Fruit fly (Drosophila melanogaster) whole organism, embryonic: Measurements from ENCODE around the gene CG42538.

Experiments used
- CG10366 ChIP-seq: fragments of 200-800 bp; sonication (Bioruptor generic); IDR thresholded peaks from 2 replicates; pipeline ENCODE4 v1.3.6; 2022; ENCODE audit warnings: missing biosample characterization, missing genetic modification characterization
- CG10431 ChIP-seq: fragments of 200-800 bp; sonication (Bioruptor generic); optimal IDR thresholded peaks from 3 replicates; lab custom pipeline; 2018; ENCODE audit warnings: missing biosample characterization, mild to moderate bottlenecking, missing genetic modification characterization
- CG10543 ChIP-seq: fragments of 200-800 bp; sonication (Bioruptor generic); optimal IDR thresholded peaks from 3 replicates; lab custom pipeline; 2017; ENCODE audit warnings: missing biosample characterization, mild to moderate bottlenecking, missing genetic modification characterization, moderate library complexity
- CG10565 ChIP-seq: fragments of 200-800 bp; sonication (Bioruptor generic); optimal IDR thresholded peaks from 3 replicates; lab custom pipeline; 2016; ENCODE audit warnings: missing biosample characterization, mild to moderate bottlenecking, missing genetic modification characterization
- CG10959 ChIP-seq: fragments of 200-800 bp; sonication (Bioruptor generic); IDR thresholded peaks from 2 replicates; pipeline ENCODE4 v1.3.6; 2022; ENCODE audit warnings: missing biosample characterization, missing genetic modification characterization
- CG12071 ChIP-seq: fragments of 200-800 bp; sonication (Bioruptor generic); optimal IDR thresholded peaks from 3 replicates; lab custom pipeline; 2018; ENCODE audit warnings: missing biosample characterization, mild to moderate bottlenecking, missing genetic modification characterization
- CG12219 ChIP-seq: fragments of 200-800 bp; sonication (Bioruptor generic); optimal IDR thresholded peaks from 3 replicates; lab custom pipeline; 2018; ENCODE audit warnings: missing biosample characterization, mild to moderate bottlenecking, missing genetic modification characterization
- CG15073 ChIP-seq: fragments of 200-800 bp; sonication (Bioruptor generic); optimal IDR thresholded peaks from 2 replicates; lab custom pipeline; 2016; ENCODE audit warnings: missing biosample characterization, missing genetic modification characterization
- CG17328 ChIP-seq: fragments of 200-800 bp; sonication (Bioruptor generic); IDR thresholded peaks from 2 replicates; pipeline ENCODE4 v1.3.6; 2022; ENCODE audit warnings: missing biosample characterization, missing genetic modification characterization
- CG17361 ChIP-seq: fragments of 200-800 bp; sonication (Bioruptor generic); IDR thresholded peaks from 3 replicates; pipeline ENCODE4 v1.3.6; 2022; ENCODE audit warnings: missing biosample characterization, missing genetic modification characterization
- CG18262 ChIP-seq: fragments of 200-800 bp; optimal IDR thresholded peaks from 3 replicates; lab custom pipeline; 2019; ENCODE audit warnings: missing biosample characterization, mild to moderate bottlenecking, missing genetic modification characterization, moderate library complexity
- CG18764 ChIP-seq: fragments of 200-800 bp; sonication (Bioruptor generic); optimal IDR thresholded peaks from 3 replicates; lab custom pipeline; 2016; ENCODE audit warnings: missing biosample characterization, missing genetic modification characterization
- CG30403 ChIP-seq: fragments of 200-800 bp; sonication (Bioruptor generic); optimal IDR thresholded peaks from 3 replicates; lab custom pipeline; 2016; ENCODE audit warnings: missing biosample characterization, missing genetic modification characterization
- CG31224 ChIP-seq: fragments of 200-800 bp; sonication (Bioruptor generic); IDR thresholded peaks from 2 replicates; pipeline ENCODE4 v1.3.6; 2022; ENCODE audit warnings: missing biosample characterization, missing genetic modification characterization
- CG31365 ChIP-seq: fragments of 200-800 bp; sonication (Bioruptor generic); optimal IDR thresholded peaks from 2 replicates; lab custom pipeline; 2018; ENCODE audit warnings: missing biosample characterization, mild to moderate bottlenecking, missing genetic modification characterization
- CG3847 ChIP-seq: fragments of 200-800 bp; sonication (Bioruptor generic); IDR thresholded peaks from 2 replicates; pipeline ENCODE4 v1.3.6; 2022; ENCODE audit warnings: missing biosample characterization, missing genetic modification characterization
- CG4424 ChIP-seq: fragments of 200-800 bp; sonication (Bioruptor generic); optimal IDR thresholded peaks from 3 replicates; lab custom pipeline; 2016; ENCODE audit warnings: missing biosample characterization, missing genetic modification characterization
- CG7839 ChIP-seq: fragments of 200-800 bp; sonication (Bioruptor generic); optimal IDR thresholded peaks from 3 replicates; lab custom pipeline; 2018; ENCODE audit warnings: missing biosample characterization, mild to moderate bottlenecking, missing genetic modification characterization, moderate library complexity
- CG8290 ChIP-seq, 3 experiments: fragments of 200-800 bp; sonication (Bioruptor generic); optimal IDR thresholded peaks; 2 replicates each; lab custom pipeline; 2016 to 2019; ENCODE audit warnings: missing biosample characterization in 3 of 3, missing genetic modification characterization in 3 of 3, mild to moderate bottlenecking in 2 of 3, moderate library complexity in 1 of 3
- CG8924 ChIP-seq: fragments of 200-800 bp; optimal IDR thresholded peaks from 3 replicates; lab custom pipeline; 2019; ENCODE audit warnings: missing biosample characterization, mild to moderate bottlenecking, missing genetic modification characterization, moderate library complexity
- CG9797 ChIP-seq: fragments of 200-800 bp; sonication (Bioruptor generic); optimal IDR thresholded peaks from 3 replicates; lab custom pipeline; 2018; ENCODE audit warnings: missing biosample characterization, mild to moderate bottlenecking, missing genetic modification characterization
- CrebB ChIP-seq: fragments of 200-800 bp; sonication (Bioruptor generic); optimal IDR thresholded peaks from 3 replicates; lab custom pipeline; 2018; ENCODE audit warnings: missing biosample characterization, mild to moderate bottlenecking, missing genetic modification characterization
- Doc2 ChIP-seq: fragments of 200-800 bp; sonication (Bioruptor generic); IDR thresholded peaks from 2 replicates; pipeline ENCODE4 v1.3.6; 2022; ENCODE audit warnings: missing biosample characterization, missing genetic modification characterization
- Drgx ChIP-seq: fragments of 200-800 bp; sonication (Bioruptor generic); IDR thresholded peaks from 2 replicates; pipeline ENCODE4 v1.3.6; 2022; ENCODE audit warnings: missing biosample characterization, missing genetic modification characterization
- Gug ChIP-seq: fragments of 200-800 bp; sonication (Bioruptor generic); IDR thresholded peaks from 4 replicates; pipeline ENCODE4 v1.3.6; 2022; ENCODE audit warnings: missing biosample characterization, missing genetic modification characterization
- Hr3 ChIP-seq: fragments of 200-800 bp; sonication (Bioruptor generic); optimal IDR thresholded peaks from 3 replicates; lab custom pipeline; 2016; ENCODE audit warnings: missing biosample characterization, missing genetic modification characterization
- Lpt ChIP-seq: fragments of >200 bp; optimal IDR thresholded peaks from 2 replicates; lab custom pipeline; 2018; ENCODE audit warnings: missing biosample characterization, missing genetic modification characterization
- MESR4 ChIP-seq: fragments of 200-800 bp; sonication (Bioruptor generic); optimal IDR thresholded peaks from 2 replicates; lab custom pipeline; 2018; ENCODE audit warnings: missing biosample characterization, mild to moderate bottlenecking, missing genetic modification characterization, moderate library complexity
- YL-1 ChIP-seq: fragments of 200-800 bp; sonication (Bioruptor generic); optimal IDR thresholded peaks from 3 replicates; lab custom pipeline; 2017; ENCODE audit warnings: missing biosample characterization, mild to moderate bottlenecking, missing genetic modification characterization
- aop ChIP-seq: fragments of 200-800 bp; sonication (Bioruptor generic); IDR thresholded peaks from 2 replicates; pipeline ENCODE4 v1.3.6; 2022; ENCODE audit warnings: missing biosample characterization, missing genetic modification characterization
- ato ChIP-seq: fragments of 200-800 bp; sonication (Bioruptor generic); IDR thresholded peaks from 2 replicates; pipeline ENCODE4 v1.3.6; 2022; ENCODE audit warnings: missing biosample characterization, missing genetic modification characterization; ENCODE audit not compliant: partially characterized antibody
- bsh ChIP-seq, 2 experiments: fragments of 200-800 bp; sonication (Bioruptor generic); optimal IDR thresholded peaks; 2 replicates each; lab custom pipeline; 2017 to 2018; ENCODE audit warnings: mild to moderate bottlenecking in 2 of 2, missing biosample characterization in 2 of 2, missing genetic modification characterization in 2 of 2, moderate library complexity in 1 of 2
- cg ChIP-seq: fragments of 200-800 bp; sonication (Bioruptor generic); optimal IDR thresholded peaks from 3 replicates; lab custom pipeline; 2019; ENCODE audit warnings: missing biosample characterization, mild to moderate bottlenecking, missing genetic modification characterization, moderate library complexity
- crol ChIP-seq: fragments of 200-800 bp; sonication (Bioruptor generic); IDR thresholded peaks from 2 replicates; pipeline ENCODE4 v1.3.6; 2022; ENCODE audit warnings: missing biosample characterization, missing genetic modification characterization
- da ChIP-seq: fragments of 200-800 bp; sonication (Bioruptor generic); optimal IDR thresholded peaks from 2 replicates; lab custom pipeline; 2016; ENCODE audit warnings: missing biosample characterization, missing genetic modification characterization
- gcm ChIP-seq: fragments of 200-800 bp; sonication (Bioruptor generic); optimal IDR thresholded peaks from 2 replicates; lab custom pipeline; 2019; ENCODE audit warnings: missing biosample characterization, mild to moderate bottlenecking, missing genetic modification characterization, moderate library complexity
- jing ChIP-seq: fragments of 200-800 bp; sonication (Bioruptor generic); optimal IDR thresholded peaks from 2 replicates; lab custom pipeline; 2018; ENCODE audit warnings: missing biosample characterization, mild to moderate bottlenecking, missing genetic modification characterization
- kni ChIP-seq: fragments of 200-800 bp; sonication (Bioruptor generic); optimal IDR thresholded peaks from 3 replicates; lab custom pipeline; 2017; ENCODE audit warnings: mild to moderate bottlenecking, missing biosample characterization, missing genetic modification reagents, missing genetic modification characterization
- luna ChIP-seq: fragments of 200-800 bp; sonication (Bioruptor generic); optimal IDR thresholded peaks from 2 replicates; lab custom pipeline; 2016; ENCODE audit warnings: missing biosample characterization, missing genetic modification characterization
- pfk ChIP-seq: fragments of 200-800 bp; sonication (Bioruptor generic); optimal IDR thresholded peaks from 2 replicates; lab custom pipeline; 2018; ENCODE audit warnings: missing biosample characterization, mild to moderate bottlenecking, missing genetic modification characterization, moderate library complexity
- ro ChIP-seq: fragments of 200-800 bp; sonication (Bioruptor generic); IDR thresholded peaks from 2 replicates; pipeline ENCODE4 v1.3.6; 2022; ENCODE audit warnings: missing biosample characterization, missing genetic modification characterization
- sens-2 ChIP-seq: fragments of 200-800 bp; sonication (Bioruptor generic); IDR thresholded peaks from 2 replicates; pipeline ENCODE4 v1.3.6; 2022; ENCODE audit warnings: missing biosample characterization, missing genetic modification characterization
- sr ChIP-seq: fragments of 200-800 bp; sonication (Bioruptor generic); IDR thresholded peaks from 3 replicates; pipeline ENCODE4 v1.3.6; 2022; ENCODE audit warnings: missing biosample characterization, missing genetic modification characterization
- sug ChIP-seq: fragments of 200-800 bp; optimal IDR thresholded peaks from 2 replicates; lab custom pipeline; 2019; ENCODE audit warnings: missing biosample characterization, mild to moderate bottlenecking, missing genetic modification characterization, moderate library complexity
- unc-4 ChIP-seq: fragments of 200-800 bp; sonication (Bioruptor generic); IDR thresholded peaks from 2 replicates; pipeline ENCODE4 v1.3.6; 2022; ENCODE audit warnings: missing biosample characterization, missing genetic modification characterization; ENCODE audit not compliant: partially characterized antibody
- usp ChIP-seq: fragments of >200 bp; optimal IDR thresholded peaks from 2 replicates; lab custom pipeline; 2017; ENCODE audit warnings: missing biosample characterization, missing genetic modification characterization
- vnd ChIP-seq: fragments of 200-800 bp; sonication (Bioruptor generic); IDR thresholded peaks from 3 replicates; pipeline ENCODE4 v1.3.6; 2022; ENCODE audit warnings: missing biosample characterization, missing genetic modification characterization; ENCODE audit not compliant: partially characterized antibody
- yki ChIP-seq: fragments of >200 bp; optimal IDR thresholded peaks from 3 replicates; lab custom pipeline; 2018
- zen2 ChIP-seq: fragments of 200-800 bp; sonication (Bioruptor generic); IDR thresholded peaks from 3 replicates; pipeline ENCODE4 v1.3.6; 2022; ENCODE audit warnings: missing biosample characterization, missing genetic modification characterization; ENCODE audit not compliant: partially characterized antibody

CG42538 gene

DNA sequence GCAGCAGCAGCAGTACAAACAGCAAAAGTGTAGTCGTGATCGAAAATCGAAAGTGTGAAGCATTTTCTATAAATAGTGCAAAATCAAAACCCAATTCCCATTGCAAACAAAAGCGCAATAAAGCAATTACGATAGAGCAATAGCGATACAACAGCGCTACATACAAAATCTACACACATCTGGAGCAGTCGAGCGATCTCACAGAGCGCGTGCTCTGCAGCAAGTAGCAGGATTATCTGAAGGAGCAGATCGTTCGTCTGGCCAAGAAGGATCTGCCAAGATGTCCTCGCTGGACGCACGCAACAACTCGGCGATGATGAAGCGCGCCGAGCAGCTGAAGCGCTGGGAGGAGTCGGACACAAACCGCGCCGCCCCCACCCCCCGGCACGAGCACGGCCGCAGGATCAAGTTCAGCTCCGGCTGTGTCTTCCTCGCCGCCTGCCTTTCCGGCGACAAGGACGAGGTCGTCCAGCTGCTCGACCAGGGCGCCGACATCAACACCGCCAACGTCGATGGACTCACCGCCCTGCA, 18.8 kb downstream of the CG42538 start (continued):
- no peak for TF ChIP-seq CG10366 (GFP tag; lab: Robert Waterston, UW)
- TF ChIP-seq, all 482 proteins: peak for 12

DNA sequence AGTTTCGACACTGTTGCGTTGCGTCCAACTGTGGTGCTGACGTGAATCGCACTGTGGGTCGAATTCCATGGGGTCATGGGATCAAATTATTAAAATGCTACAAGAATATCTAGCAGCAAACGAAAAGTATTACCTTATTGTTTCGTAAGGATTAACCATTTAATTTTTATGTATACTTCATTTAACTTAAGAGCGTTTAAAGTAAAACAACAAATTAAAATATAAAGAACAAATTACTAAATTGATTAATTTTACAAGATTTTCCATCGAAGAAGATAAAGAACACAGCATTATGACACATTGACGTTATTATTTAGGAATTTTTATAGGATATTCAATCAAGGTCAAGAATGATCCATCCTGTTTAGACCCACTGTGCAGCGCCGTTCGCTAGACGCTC, 19.8 kb downstream of the CG42538 start:
- peak; percentile 78 for TF ChIP-seq CG17361 (GFP tag; lab: Robert Waterston, UW)
- no peak for TF ChIP-seq CG10431
- 0 out of 2 replicates have a peak, but pooled peaks have one; percentile 11 for TF ChIP-seq CG31224 (GFP tag; lab: Robert Waterston, UW)
- TF ChIP-seq CG12219 (GFP tag; lab: Kevin White, UChicago) = no peak
- no peak for TF ChIP-seq CrebB (tag; lab: Kevin White, UChicago)
- TF ChIP-seq gcm (GFP tag; lab: Kevin White, UChicago) = peak; percentile 53
- TF ChIP-seq unc-4 (GFP tag; lab: Robert Waterston, UW) = no peak
- TF ChIP-seq Drgx (GFP tag; lab: Robert Waterston, UW) = peak; percentile 45; the same call in 1 of the 2 replicates
- no peak for TF ChIP-seq usp (GFP tag; lab: Kevin White, UChicago)
- no peak for TF ChIP-seq ato
- peak; percentile 50 for TF ChIP-seq CG30403 (GFP tag; lab: Kevin White, UChicago)
- TF ChIP-seq bsh (GFP tag; optimal IDR thresholded peaks at IDR 0.05; lab: Kevin White, UChicago) = peak in 1 of 2 experiments; percentile 53
- TF ChIP-seq CG12071 (GFP tag; lab: Kevin White, UChicago) = no peak
- TF ChIP-seq MESR4 (GFP tag; lab: Kevin White, UChicago) = no peak
- TF ChIP-seq YL-1 (GFP tag; lab: Kevin White, UChicago) = no peak
- no peak for TF ChIP-seq Hr3 (GFP tag; lab: Kevin White, UChicago)
- no peak for TF ChIP-seq CG10565 (GFP tag; lab: Kevin White, UChicago)
- peak; percentile 46 for TF ChIP-seq CG8924 (tag; lab: Kevin White, UChicago)
- no peak for TF ChIP-seq CG31365 (tag; lab: Kevin White, UChicago)
- peak; percentile 65 for TF ChIP-seq CG7839
- TF ChIP-seq crol (GFP tag; lab: Robert Waterston, UW) = no peak
- no peak for TF ChIP-seq CG18764 (GFP tag; lab: Kevin White, UChicago)
- peak; percentile 26 for TF ChIP-seq jing (GFP tag; lab: Kevin White, UChicago)
- TF ChIP-seq CG17328 (GFP tag; lab: Robert Waterston, UW) = no peak
- no peak for TF ChIP-seq kni (GFP tag; lab: Kevin White, UChicago)
- TF ChIP-seq vnd (GFP tag; lab: Robert Waterston, UW) = no peak
- no peak for TF ChIP-seq CG9797 (GFP tag; lab: Kevin White, UChicago)
- no peak for TF ChIP-seq luna (GFP tag; lab: Kevin White, UChicago)
- TF ChIP-seq yki (lab: Kevin White, UChicago) = no peak
- TF ChIP-seq CG4424 (GFP tag; lab: Kevin White, UChicago) = peak; percentile 50
- TF ChIP-seq ro (GFP tag; lab: Robert Waterston, UW) = no peak
- TF ChIP-seq sens-2 (GFP tag; lab: Robert Waterston, UW) = no peak
- TF ChIP-seq CG8290 (GFP tag; optimal IDR thresholded peaks at IDR 0.05; lab: Kevin White, UChicago) = no peak
- no peak for TF ChIP-seq CG8290 (tag; optimal IDR thresholded peaks at IDR 0.05; lab: Kevin White, UChicago)
- TF ChIP-seq pfk (GFP tag; lab: Kevin White, UChicago) = no peak
- TF ChIP-seq zen2 (GFP tag; lab: Robert Waterston, UW) = no peak
- no peak for TF ChIP-seq CG15073 (GFP tag; lab: Kevin White, UChicago)
- peak; percentile 6 for TF ChIP-seq sug (tag; lab: Kevin White, UChicago)
- no peak for TF ChIP-seq sr (GFP tag; lab: Robert Waterston, UW)
- TF ChIP-seq CG18262 (tag; lab: Kevin White, UChicago) = peak; percentile 67
- TF ChIP-seq Gug (GFP tag; lab: Robert Waterston, UW) = no peak
- no peak for TF ChIP-seq da (GFP tag; lab: Kevin White, UChicago)
- no peak for TF ChIP-seq CG3847 (GFP tag; lab: Robert Waterston, UW)
- TF ChIP-seq aop (GFP tag; lab: Robert Waterston, UW) = no peak
- TF ChIP-seq CG10543 (GFP tag; lab: Kevin White, UChicago) = no peak
- no peak for TF ChIP-seq CG10959 (GFP tag; lab: Robert Waterston, UW)
- TF ChIP-seq Lpt = no peak
- no peak for TF ChIP-seq Doc2 (GFP tag; lab: Robert Waterston, UW)
- no peak for TF ChIP-seq cg
